Worm (Caenorhabditis elegans) whole organism, mixed stage, embryonic: ENCODE measurements around the gene dcaf-1.
A peak's percentile ranks its signal among the peaks of the same experiment; 100 is the strongest.

Source experiments
- M03D4.4 ChIP-seq: sonication (generic microtip); optimal IDR thresholded peaks from 2 replicates; lab custom pipeline; 2017; ENCODE audit warnings: mild to moderate bottlenecking, missing genetic modification characterization, missing compliant biosample characterization
- bed-3 ChIP-seq: fragments of 200-800 bp; sonication (Bioruptor generic); optimal IDR thresholded peaks from 3 replicates; lab custom pipeline; 2018; ENCODE audit warnings: mild to moderate bottlenecking, missing genetic modification characterization, moderate library complexity, missing compliant biosample characterization
- blmp-1 ChIP-seq: fragments of 150-350 bp; optimal IDR thresholded peaks from 2 replicates; lab custom pipeline; 2014; ENCODE audit warnings: missing biosample characterization, missing genetic modification characterization
- ceh-39 ChIP-seq: fragments of 150-350 bp; optimal IDR thresholded peaks from 2 replicates; lab custom pipeline; 2014; ENCODE audit warnings: missing biosample characterization, missing genetic modification characterization
- ceh-43 ChIP-seq: fragments of 200-800 bp; sonication (Bioruptor generic); optimal IDR thresholded peaks from 2 replicates; lab custom pipeline; 2018; ENCODE audit warnings: mild to moderate bottlenecking, missing genetic modification characterization, moderate library complexity, missing compliant biosample characterization
- ceh-83 ChIP-seq: fragments of 200-800 bp; sonication (Bioruptor generic); optimal IDR thresholded peaks from 2 replicates; lab custom pipeline; 2018; ENCODE audit warnings: mild to moderate bottlenecking, missing genetic modification characterization, missing compliant biosample characterization
- ces-1 ChIP-seq: fragments of 150-350 bp; optimal IDR thresholded peaks from 2 replicates; lab custom pipeline; 2014; ENCODE audit warnings: missing biosample characterization, missing genetic modification reagents, missing genetic modification characterization
- cnd-1 ChIP-seq: fragments of 200-800 bp; sonication (Bioruptor generic); optimal IDR thresholded peaks from 2 replicates; lab custom pipeline; 2018; ENCODE audit warnings: mild to moderate bottlenecking, missing genetic modification characterization, missing compliant biosample characterization
- drap-1 ChIP-seq: fragments of 200-800 bp; sonication (Bioruptor generic); optimal IDR thresholded peaks from 3 replicates; lab custom pipeline; 2018; ENCODE audit warnings: mild to moderate bottlenecking, missing genetic modification characterization, missing compliant biosample characterization
- elt-1 ChIP-seq: sonication (generic microtip); optimal IDR thresholded peaks from 2 replicates; lab custom pipeline; 2017; ENCODE audit warnings: missing genetic modification characterization, mild to moderate bottlenecking, missing compliant biosample characterization, antibody characterized with exemption, moderate library complexity, borderline replicate concordance; ENCODE audit not compliant: insufficient read depth
- elt-3 ChIP-seq: fragments of 150-350 bp; optimal IDR thresholded peaks from 2 replicates; lab custom pipeline; 2014; ENCODE audit warnings: missing biosample characterization, missing genetic modification characterization
- ham-2 ChIP-seq: fragments of 200-800 bp; sonication (Bioruptor generic); optimal IDR thresholded peaks from 2 replicates; lab custom pipeline; 2018; ENCODE audit warnings: mild to moderate bottlenecking, missing genetic modification characterization, missing compliant biosample characterization
- hlh-1 ChIP-seq: fragments of 150-350 bp; optimal IDR thresholded peaks from 2 replicates; lab custom pipeline; 2014; ENCODE audit warnings: missing biosample characterization, missing genetic modification reagents, missing genetic modification characterization
- lin-13 ChIP-seq: fragments of 150-350 bp; optimal IDR thresholded peaks from 2 replicates; lab custom pipeline; 2014; ENCODE audit warnings: missing biosample characterization, missing genetic modification characterization
- lin-32 ChIP-seq: fragments of 200-800 bp; sonication (Bioruptor generic); optimal IDR thresholded peaks from 2 replicates; lab custom pipeline; 2018; ENCODE audit warnings: mild to moderate bottlenecking, missing genetic modification characterization, missing compliant biosample characterization
- lsy-2 ChIP-seq: fragments of 150-350 bp; optimal IDR thresholded peaks from 2 replicates; lab custom pipeline; 2014; ENCODE audit warnings: missing biosample characterization, missing genetic modification characterization
- mab-5 ChIP-seq: fragments of 150-350 bp; optimal IDR thresholded peaks from 2 replicates; lab custom pipeline; 2014; ENCODE audit warnings: missing biosample characterization, missing genetic modification characterization
- mep-1 ChIP-seq: fragments of 150-350 bp; optimal IDR thresholded peaks from 2 replicates; lab custom pipeline; 2017; ENCODE audit warnings: missing biosample characterization, missing genetic modification reagents, missing genetic modification characterization, inconsistent platforms
- mls-2 ChIP-seq: sonication (generic microtip); optimal IDR thresholded peaks from 2 replicates; lab custom pipeline; 2016; ENCODE audit warnings: mild to moderate bottlenecking, missing genetic modification characterization, moderate library complexity, missing compliant biosample characterization
- nhr-2 ChIP-seq: fragments of 150-350 bp; optimal IDR thresholded peaks from 2 replicates; lab custom pipeline; 2014; ENCODE audit warnings: missing biosample characterization, missing genetic modification characterization
- nhr-237 ChIP-seq: fragments of 150-350 bp; optimal IDR thresholded peaks from 2 replicates; lab custom pipeline; 2014; ENCODE audit warnings: missing biosample characterization, missing genetic modification characterization
- nhr-28 ChIP-seq: fragments of 150-350 bp; optimal IDR thresholded peaks from 2 replicates; lab custom pipeline; 2014; ENCODE audit warnings: missing biosample characterization, missing genetic modification characterization
- nhr-76 ChIP-seq: sonication (generic microtip); optimal IDR thresholded peaks from 2 replicates; lab custom pipeline; 2017; ENCODE audit warnings: missing biosample characterization, missing genetic modification characterization
- sem-2 ChIP-seq: fragments of 200-800 bp; sonication (Bioruptor generic); optimal IDR thresholded peaks from 2 replicates; lab custom pipeline; 2018; ENCODE audit warnings: mild to moderate bottlenecking, missing genetic modification characterization, missing compliant biosample characterization
- snpc-4 ChIP-seq: fragments of 150-350 bp; optimal IDR thresholded peaks from 2 replicates; lab custom pipeline; 2014; ENCODE audit warnings: missing biosample characterization, missing genetic modification characterization
- tbx-8 ChIP-seq: fragments of 200-800 bp; sonication (Bioruptor generic); optimal IDR thresholded peaks from 2 replicates; lab custom pipeline; 2018; ENCODE audit warnings: mild to moderate bottlenecking, missing genetic modification characterization, moderate library complexity, missing compliant biosample characterization
- unc-120 ChIP-seq: sonication (generic microtip); optimal IDR thresholded peaks from 2 replicates; lab custom pipeline; 2017; ENCODE audit warnings: missing genetic modification characterization, missing compliant biosample characterization; ENCODE audit not compliant: poor library complexity, severe bottlenecking
- unc-39 ChIP-seq: fragments of 150-350 bp; optimal IDR thresholded peaks from 2 replicates; lab custom pipeline; 2014; ENCODE audit warnings: missing biosample characterization, missing genetic modification characterization
- unc-62 ChIP-seq: fragments of 150-350 bp; optimal IDR thresholded peaks from 2 replicates; lab custom pipeline; 2014; ENCODE audit warnings: missing biosample characterization, missing genetic modification reagents, missing genetic modification characterization
- zip-8 ChIP-seq: fragments of 150-350 bp; optimal IDR thresholded peaks from 2 replicates; lab custom pipeline; 2014; ENCODE audit warnings: missing biosample characterization, missing genetic modification characterization

dcaf-1 gene

ce11 chrIV:9675572-9675971 is 31.0 kb downstream of the dcaf-1 start, which contains the start of gene nhr-34:
Gene nhr-34, minus strand, starts transcription at chrIV:9675672.
- no peak for TF ChIP-seq lin-13 (tag; lab: Kevin White, UChicago)
- TF ChIP-seq ceh-83: no peak
- no peak for TF ChIP-seq drap-1 (GFP tag; lab: Kevin White, UChicago)
- no peak for TF ChIP-seq nhr-28
- TF ChIP-seq mab-5 (tag; lab: Kevin White, UChicago): no peak
- TF ChIP-seq ces-1 (GFP tag; lab: Kevin White, UChicago): peak; percentile 27
- no peak for TF ChIP-seq blmp-1 (tag; lab: Kevin White, UChicago)

ce11 chrIV:9673683-9674336 is 32.7 kb downstream of the dcaf-1 start:
- no peak for TF ChIP-seq lin-32 (GFP tag; lab: Kevin White, UChicago)
- no peak for TF ChIP-seq zip-8
- TF ChIP-seq elt-3 (tag; lab: Kevin White, UChicago): no peak
- no peak for TF ChIP-seq mep-1 (tag; lab: Kevin White, UChicago)
- no peak for TF ChIP-seq blmp-1 (tag; lab: Kevin White, UChicago)
- no peak for TF ChIP-seq ceh-43 (GFP tag; lab: Kevin White, UChicago)
- no peak for TF ChIP-seq cnd-1 (tag; lab: Kevin White, UChicago)
- no peak for TF ChIP-seq nhr-237 (tag; lab: Kevin White, UChicago)
- no peak for TF ChIP-seq mls-2 (tag; lab: Kevin White, UChicago)
- TF ChIP-seq ham-2 (GFP tag; lab: Kevin White, UChicago): no peak
- TF ChIP-seq nhr-76: no peak

ce11 chrIV:9673206-9673605 is 33.3 kb downstream of the dcaf-1 start:
- TF ChIP-seq tbx-8 (GFP tag; lab: Kevin White, UChicago) (no peak), nhr-28 (no peak), drap-1 (GFP tag; lab: Kevin White, UChicago) (no peak), ham-2 (GFP tag; lab: Kevin White, UChicago) (no peak), bed-3 (GFP tag; lab: Kevin White, UChicago) (no peak), elt-1 (no peak), nhr-2 (tag; lab: Kevin White, UChicago) (no peak), nhr-237 (tag; lab: Kevin White, UChicago) (no peak), unc-39 (tag; lab: Kevin White, UChicago) (no peak), mab-5 (tag; lab: Kevin White, UChicago) (no peak), elt-3 (tag; lab: Kevin White, UChicago) (no peak), unc-62 (GFP tag; lab: Kevin White, UChicago) (no peak), hlh-1 (tag; lab: Kevin White, UChicago) (no peak), nhr-76 (no peak)

- TF ChIP-seq mls-2 (tag; lab: Kevin White, UChicago): no peak
- TF ChIP-seq unc-62 (GFP tag; lab: Kevin White, UChicago): no peak
- no peak for TF ChIP-seq nhr-76
- TF ChIP-seq ceh-83: no peak
- no peak for TF ChIP-seq hlh-1 (tag; lab: Kevin White, UChicago)
- no peak for TF ChIP-seq ceh-39 (tag; lab: Kevin White, UChicago)
- TF ChIP-seq lin-13 (tag; lab: Kevin White, UChicago): no peak
- TF ChIP-seq blmp-1 (tag; lab: Kevin White, UChicago): no peak
- no peak for TF ChIP-seq snpc-4
- TF ChIP-seq nhr-28: no peak
- TF ChIP-seq cnd-1 (tag; lab: Kevin White, UChicago): no peak
- TF ChIP-seq unc-120 (tag; lab: Kevin White, UChicago): no peak
- TF ChIP-seq elt-3 (tag; lab: Kevin White, UChicago): no peak
- no peak for TF ChIP-seq M03D4.4 (tag; lab: Kevin White, UChicago)
- TF ChIP-seq mep-1 (tag; lab: Kevin White, UChicago): no peak
- no peak for TF ChIP-seq mab-5 (tag; lab: Kevin White, UChicago)
- TF ChIP-seq lsy-2: no peak
- TF ChIP-seq, all 35 proteins: peak for 0
These were observed 34.1 kb downstream of the dcaf-1 start for ce11 chrIV:9672434-9672833.

- TF ChIP-seq sem-2 (GFP tag; lab: Kevin White, UChicago) (no peak), hlh-1 (tag; lab: Kevin White, UChicago) (peak; percentile 7)
- TF ChIP-seq, all 35 proteins: peak for 1
These were observed 35.4 kb downstream of the dcaf-1 start for ce11 chrIV:9671001-9671652.
